Fruit fly (Drosophila melanogaster) whole organism, adult: ENCODE data around the gene CG42465.

Experiments used
- CG14711 ChIP-seq: fragments of 200-800 bp; sonication (Bioruptor generic); optimal IDR thresholded peaks from 2 replicates; lab custom pipeline; 2018; ENCODE audit warnings: missing biosample characterization, mild to moderate bottlenecking, missing genetic modification characterization, moderate library complexity
- CG33017 ChIP-seq: fragments of 200-800 bp; sonication (Bioruptor generic); optimal IDR thresholded peaks from 2 replicates; lab custom pipeline; 2018; ENCODE audit warnings: missing biosample characterization, mild to moderate bottlenecking, missing genetic modification characterization, moderate library complexity
- CG5204 ChIP-seq: fragments of 200-800 bp; sonication (Bioruptor generic); optimal IDR thresholded peaks from 2 replicates; lab custom pipeline; 2016; ENCODE audit warnings: missing biosample characterization, missing genetic modification characterization
- Clk ChIP-seq: fragments of 200-800 bp; sonication (Bioruptor generic); optimal IDR thresholded peaks from 2 replicates; lab custom pipeline; 2017; ENCODE audit warnings: missing biosample characterization, missing genetic modification characterization
- Mnt ChIP-seq: fragments of 200-800 bp; sonication (Bioruptor generic); optimal IDR thresholded peaks from 2 replicates; lab custom pipeline; 2016; ENCODE audit warnings: missing biosample characterization, mild to moderate bottlenecking, missing genetic modification characterization
- bab1 ChIP-seq: fragments of 200-800 bp; sonication (Bioruptor generic); optimal IDR thresholded peaks from 3 replicates; lab custom pipeline; 2019; ENCODE audit warnings: missing biosample characterization, mild to moderate bottlenecking, missing genetic modification characterization, moderate library complexity
- cic ChIP-seq: fragments of 200-800 bp; sonication (Bioruptor generic); optimal IDR thresholded peaks from 2 replicates; lab custom pipeline; 2017; ENCODE audit warnings: missing biosample characterization, mild to moderate bottlenecking, missing genetic modification characterization, moderate library complexity
- kay ChIP-seq: fragments of 200-800 bp; sonication (Bioruptor generic); peaks from one replicate; lab custom pipeline; 2016; ENCODE audit warnings: missing biosample characterization, missing genetic modification characterization, borderline replicate concordance
- ovo ChIP-seq: fragments of 200-800 bp; sonication (Bioruptor generic); optimal IDR thresholded peaks from 2 replicates; lab custom pipeline; 2016; ENCODE audit warnings: missing biosample characterization, missing genetic modification characterization
- pad ChIP-seq: fragments of 200-800 bp; sonication (Bioruptor generic); optimal IDR thresholded peaks from 3 replicates; lab custom pipeline; 2017; ENCODE audit warnings: missing biosample characterization, missing genetic modification characterization, mild to moderate bottlenecking, moderate library complexity, missing genetic modification reagents
- tj ChIP-seq: fragments of 200-800 bp; sonication (Bioruptor generic); optimal IDR thresholded peaks from 3 replicates; lab custom pipeline; 2017; ENCODE audit warnings: missing biosample characterization, mild to moderate bottlenecking, missing genetic modification characterization, moderate library complexity
- toe ChIP-seq: fragments of 200-800 bp; sonication (Bioruptor generic); optimal IDR thresholded peaks from 2 replicates; lab custom pipeline; 2016; ENCODE audit warnings: missing biosample characterization, missing genetic modification characterization

CG42465 gene

dm6 chr2L:3737682-3738081 lies 37.7 kb downstream of the CG42465 start:
- TF ChIP-seq Mnt (GFP tag; lab: Kevin White, UChicago): no peak
- TF ChIP-seq Clk (GFP tag; lab: Kevin White, UChicago): no peak
- TF ChIP-seq CG5204: no peak
- no peak for TF ChIP-seq ovo (GFP tag; lab: Kevin White, UChicago)
- TF ChIP-seq CG33017 (tag; lab: Kevin White, UChicago): no peak
- TF ChIP-seq pad (GFP tag; lab: Kevin White, UChicago): no peak
- TF ChIP-seq kay (GFP tag; lab: Kevin White, UChicago): no peak
- no peak for TF ChIP-seq CG14711 (tag; lab: Kevin White, UChicago)
- TF ChIP-seq cic (GFP tag; lab: Kevin White, UChicago): no peak
- TF ChIP-seq tj (GFP tag; lab: Kevin White, UChicago): no peak

- TF ChIP-seq Mnt (GFP tag; lab: Kevin White, UChicago): no peak
- no peak for TF ChIP-seq pad (GFP tag; lab: Kevin White, UChicago)
Observed at dm6 chr2L:3740443-3740842, 40.4 kb downstream of the CG42465 start.

- TF ChIP-seq toe (GFP tag; lab: Kevin White, UChicago) (no peak), bab1 (GFP tag; lab: Kevin White, UChicago) (peak; percentile 7)
Observed at dm6 chr2L:3748691-3749090, 48.7 kb downstream of the CG42465 start.
